Fruit fly (Drosophila melanogaster) whole organism, wandering third instar larva: ENCODE results near the gene Cpr23B.

ENCODE experiments used
- Abd-B ChIP-seq: fragments of >200 bp; optimal IDR thresholded peaks from 2 replicates; lab custom pipeline; 2017; ENCODE audit warnings: missing biosample characterization, missing genetic modification characterization
- CG32264 ChIP-seq: fragments of 200-800 bp; sonication (Bioruptor generic); optimal IDR thresholded peaks from 2 replicates; lab custom pipeline; 2016; ENCODE audit warnings: missing biosample characterization, missing genetic modification characterization
- CG9705 ChIP-seq: fragments of 200-800 bp; sonication (Bioruptor generic); optimal IDR thresholded peaks from 2 replicates; lab custom pipeline; 2018; ENCODE audit warnings: missing biosample characterization, mild to moderate bottlenecking, missing genetic modification characterization
- CrebA ChIP-seq: fragments of 200-800 bp; sonication (Bioruptor generic); optimal IDR thresholded peaks from 2 replicates; lab custom pipeline; 2016; ENCODE audit warnings: missing biosample characterization, mild to moderate bottlenecking, missing genetic modification characterization, borderline replicate concordance
- Dfd ChIP-seq: fragments of >200 bp; optimal IDR thresholded peaks from 2 replicates; lab custom pipeline; 2017; ENCODE audit warnings: missing biosample characterization, missing genetic modification characterization
- Dif ChIP-seq: fragments of 200-275, 200-300 bp; sonication (Bioruptor generic); optimal IDR thresholded peaks from 2 replicates; lab custom pipeline; 2018; ENCODE audit warnings: missing biosample characterization, missing genetic modification characterization; ENCODE audit not compliant: partially characterized antibody
- GATAd ChIP-seq: sonication (Bioruptor generic); optimal IDR thresholded peaks from 2 replicates; lab custom pipeline; 2016; ENCODE audit warnings: missing biosample characterization, missing genetic modification characterization
- HLH106 ChIP-seq: fragments of 200-800 bp; optimal IDR thresholded peaks from 3 replicates; lab custom pipeline; 2019; ENCODE audit warnings: missing biosample characterization, mild to moderate bottlenecking, missing genetic modification characterization, moderate library complexity
- Hnf4 ChIP-seq: fragments of 200-800 bp; sonication (Bioruptor generic); optimal IDR thresholded peaks from 2 replicates; lab custom pipeline; 2016; ENCODE audit warnings: missing biosample characterization, mild to moderate bottlenecking, missing genetic modification characterization
- Hr78 ChIP-seq: fragments of >200 bp; optimal IDR thresholded peaks from 2 replicates; lab custom pipeline; 2017; ENCODE audit warnings: missing biosample characterization, missing genetic modification characterization
- Hr83 ChIP-seq: fragments of 200-300 bp; sonication (Bioruptor generic); optimal IDR thresholded peaks from 2 replicates; lab custom pipeline; 2016; ENCODE audit warnings: missing biosample characterization, mild to moderate bottlenecking, missing genetic modification characterization, moderate library complexity; ENCODE audit not compliant: poor library complexity, severe bottlenecking
- Jra ChIP-seq: sonication (Bioruptor generic); optimal IDR thresholded peaks from 2 replicates; lab custom pipeline; 2016; ENCODE audit warnings: missing biosample characterization, missing genetic modification characterization
- Mio ChIP-seq: sonication (Bioruptor generic); optimal IDR thresholded peaks from 2 replicates; lab custom pipeline; 2016; ENCODE audit warnings: missing biosample characterization, missing genetic modification characterization
- Myc ChIP-seq: fragments of >200 bp; optimal IDR thresholded peaks from 2 replicates; lab custom pipeline; 2017
- N ChIP-seq: fragments of >200 bp; optimal IDR thresholded peaks from 2 replicates; lab custom pipeline; 2018; ENCODE audit warnings: missing biosample characterization, missing external identifiers, missing genetic modification characterization
- OdsH ChIP-seq: fragments of 200-800 bp; sonication (Bioruptor generic); optimal IDR thresholded peaks from 2 replicates; lab custom pipeline; 2016; ENCODE audit warnings: missing biosample characterization, mild to moderate bottlenecking, missing genetic modification characterization
- Rel ChIP-seq, 2 experiments: fragments of 200-800 bp; sonication (Bioruptor generic) in 1 of 2; optimal IDR thresholded peaks; 2 replicates in 1 of 2; 3 replicates in 1 of 2; lab custom pipeline; 2016 to 2019; ENCODE audit warnings: mild to moderate bottlenecking in 2 of 2, missing biosample characterization in 2 of 2, missing genetic modification characterization in 2 of 2, moderate library complexity in 1 of 2
- Sp1 ChIP-seq: fragments of 200-800 bp; sonication (Bioruptor generic); optimal IDR thresholded peaks from 3 replicates; lab custom pipeline; 2019; ENCODE audit warnings: missing biosample characterization, mild to moderate bottlenecking, missing genetic modification characterization, moderate library complexity
- Vsx2 ChIP-seq: fragments of 200-300, 225-300 bp; sonication (Bioruptor generic); optimal IDR thresholded peaks from 2 replicates; lab custom pipeline; 2018; ENCODE audit warnings: missing biosample characterization, missing genetic modification characterization; ENCODE audit not compliant: partially characterized antibody
- br ChIP-seq: fragments of 200-800 bp; sonication (Bioruptor generic); optimal IDR thresholded peaks from 2 replicates; lab custom pipeline; 2016; ENCODE audit warnings: missing biosample characterization, missing genetic modification characterization
- brk ChIP-seq: fragments of 200-800 bp; sonication (Bioruptor generic); optimal IDR thresholded peaks from 2 replicates; lab custom pipeline; 2016; ENCODE audit warnings: missing biosample characterization, mild to moderate bottlenecking, missing genetic modification characterization
- dl ChIP-seq, 2 experiments: fragments of 175-275, 200-275 bp in 1 of 2; fragments of 200-275 bp in 1 of 2; sonication (Bioruptor generic); optimal IDR thresholded peaks; lab custom pipeline; 2018; ENCODE audit warnings: mild to moderate bottlenecking in 2 of 2, missing biosample characterization in 2 of 2, missing genetic modification characterization in 2 of 2, moderate library complexity in 2 of 2; ENCODE audit not compliant: partially characterized antibody in 2 of 2, insufficient read depth in 1 of 2
- dmrt93B ChIP-seq: fragments of 200-800 bp; sonication (Bioruptor generic); optimal IDR thresholded peaks from 2 replicates; lab custom pipeline; 2018; ENCODE audit warnings: missing biosample characterization, mild to moderate bottlenecking, missing genetic modification characterization
- dsf ChIP-seq: sonication (Bioruptor generic); optimal IDR thresholded peaks from 2 replicates; lab custom pipeline; 2016; ENCODE audit warnings: missing biosample characterization, missing genetic modification characterization, borderline replicate concordance
- ey ChIP-seq: fragments of 200-800 bp; sonication (Bioruptor generic); optimal IDR thresholded peaks from 2 replicates; lab custom pipeline; 2016; ENCODE audit warnings: missing biosample characterization, missing genetic modification characterization
- foxo ChIP-seq, 2 experiments: fragments of 200-800 bp; sonication (Bioruptor generic); optimal IDR thresholded peaks; 2 replicates in 1 of 2; 3 replicates in 1 of 2; lab custom pipeline; 2016 to 2017; ENCODE audit warnings: missing biosample characterization in 2 of 2, missing genetic modification characterization in 2 of 2
- fru ChIP-seq: fragments of 200-800 bp; sonication (Bioruptor generic); optimal IDR thresholded peaks from 3 replicates; lab custom pipeline; 2016; ENCODE audit warnings: missing biosample characterization, mild to moderate bottlenecking, missing genetic modification characterization
- h ChIP-seq: fragments of 200-800 bp; sonication (Bioruptor generic); optimal IDR thresholded peaks from 3 replicates; lab custom pipeline; 2016; ENCODE audit warnings: missing biosample characterization, mild to moderate bottlenecking, missing genetic modification characterization
- jim ChIP-seq: fragments of 175-275, 200-325 bp; sonication (Bioruptor generic); optimal IDR thresholded peaks from 2 replicates; lab custom pipeline; 2016; ENCODE audit warnings: missing biosample characterization, mild to moderate bottlenecking, missing genetic modification characterization
- lola ChIP-seq: fragments of >200 bp; optimal IDR thresholded peaks from 2 replicates; lab custom pipeline; 2017; ENCODE audit warnings: missing biosample characterization, missing genetic modification characterization
- pan ChIP-seq: fragments of >200 bp; optimal IDR thresholded peaks from 2 replicates; lab custom pipeline; 2017
- psq ChIP-seq: fragments of 200-800 bp; sonication (Bioruptor generic); optimal IDR thresholded peaks from 3 replicates; lab custom pipeline; 2017; ENCODE audit warnings: missing biosample characterization, mild to moderate bottlenecking, missing genetic modification characterization, moderate library complexity
- rgr ChIP-seq: fragments of 200-800 bp; sonication (Bioruptor generic); optimal IDR thresholded peaks from 3 replicates; lab custom pipeline; 2016; ENCODE audit warnings: missing biosample characterization, mild to moderate bottlenecking, missing genetic modification characterization
- sage ChIP-seq: fragments of 200-800 bp; sonication (Bioruptor generic); optimal IDR thresholded peaks from 2 replicates; lab custom pipeline; 2016; ENCODE audit warnings: missing biosample characterization, mild to moderate bottlenecking, missing genetic modification characterization
- sv ChIP-seq: fragments of 200-800 bp; sonication (Bioruptor generic); optimal IDR thresholded peaks from 3 replicates; lab custom pipeline; 2016; ENCODE audit warnings: missing biosample characterization, missing genetic modification characterization
- tai ChIP-seq: sonication (Bioruptor generic); optimal IDR thresholded peaks from 2 replicates; lab custom pipeline; 2016; ENCODE audit warnings: missing biosample characterization, missing genetic modification characterization
- usp ChIP-seq: fragments of >200 bp; optimal IDR thresholded peaks from 2 replicates; lab custom pipeline; 2017; ENCODE audit warnings: missing biosample characterization, missing genetic modification characterization
- woc ChIP-seq: sonication (Bioruptor generic); optimal IDR thresholded peaks from 2 replicates; lab custom pipeline; 2016; ENCODE audit warnings: missing biosample characterization, mild to moderate bottlenecking, missing genetic modification characterization

The Cpr23B gene

dm6 chr2L:2869008-2869702, 30.9 kb downstream of the Cpr23B start, which contains the start of gene CG8813:
Gene CG8813 (plus strand): TSS chr2L:2869652.
- no peak for TF ChIP-seq sage
- TF ChIP-seq Jra, result no peak
- no peak for TF ChIP-seq usp (GFP tag; lab: Kevin White, UChicago)
- TF ChIP-seq foxo (GFP tag; optimal IDR thresholded peaks at IDR 0.05; lab: Kevin White, UChicago), result no peak
- TF ChIP-seq ey, result no peak
- TF ChIP-seq lola (GFP tag; lab: Kevin White, UChicago), result no peak
- no peak for TF ChIP-seq tai (GFP tag; lab: Kevin White, UChicago)
- TF ChIP-seq dsf (GFP tag; lab: Kevin White, UChicago), result no peak
- TF ChIP-seq Dfd (GFP tag; lab: Kevin White, UChicago), result no peak
- no peak for TF ChIP-seq psq (GFP tag; lab: Kevin White, UChicago)
- TF ChIP-seq CG32264 (GFP tag; lab: Kevin White, UChicago), result no peak
- TF ChIP-seq Hr78 (GFP tag; lab: Kevin White, UChicago), result no peak
- no peak for TF ChIP-seq Hr83 (GFP tag; lab: Kevin White, UChicago)
- no peak for TF ChIP-seq Dif (GFP tag; lab: Kevin White, UChicago)
- TF ChIP-seq, all 38 proteins: peak for 0

DNA sequence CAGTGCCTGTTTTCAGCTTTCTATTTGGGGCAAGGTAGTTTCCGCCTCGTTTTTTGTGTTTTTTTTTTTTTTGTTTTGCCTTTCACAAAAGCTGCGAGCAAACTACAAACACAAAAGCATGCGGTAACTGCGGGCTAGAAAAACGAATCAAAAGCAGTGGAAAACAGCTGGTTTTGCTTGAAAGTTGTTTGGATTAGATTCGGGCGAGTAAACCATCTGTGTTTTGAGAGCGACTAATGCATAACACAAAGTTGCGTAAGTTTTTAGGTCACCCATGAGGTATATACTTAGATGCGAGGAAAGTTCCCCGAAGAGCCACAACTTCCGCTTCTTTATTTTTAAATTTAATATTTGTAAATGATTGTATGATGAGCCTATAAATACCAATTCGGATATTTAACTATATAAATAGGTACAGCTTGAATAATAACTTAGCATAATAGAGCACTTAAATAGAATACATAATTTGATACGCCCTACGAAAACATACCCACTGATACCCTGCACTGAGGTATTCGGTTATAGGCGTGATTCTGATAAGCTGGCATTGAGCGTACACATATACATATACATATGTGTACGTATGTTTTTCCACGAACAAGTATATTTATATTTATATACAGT, 34.2 kb downstream of the Cpr23B start:
- no peak for TF ChIP-seq CrebA (GFP tag; lab: Kevin White, UChicago)
- TF ChIP-seq dsf (GFP tag; lab: Kevin White, UChicago), result no peak
- TF ChIP-seq, all 38 proteins: peak for 0

DNA sequence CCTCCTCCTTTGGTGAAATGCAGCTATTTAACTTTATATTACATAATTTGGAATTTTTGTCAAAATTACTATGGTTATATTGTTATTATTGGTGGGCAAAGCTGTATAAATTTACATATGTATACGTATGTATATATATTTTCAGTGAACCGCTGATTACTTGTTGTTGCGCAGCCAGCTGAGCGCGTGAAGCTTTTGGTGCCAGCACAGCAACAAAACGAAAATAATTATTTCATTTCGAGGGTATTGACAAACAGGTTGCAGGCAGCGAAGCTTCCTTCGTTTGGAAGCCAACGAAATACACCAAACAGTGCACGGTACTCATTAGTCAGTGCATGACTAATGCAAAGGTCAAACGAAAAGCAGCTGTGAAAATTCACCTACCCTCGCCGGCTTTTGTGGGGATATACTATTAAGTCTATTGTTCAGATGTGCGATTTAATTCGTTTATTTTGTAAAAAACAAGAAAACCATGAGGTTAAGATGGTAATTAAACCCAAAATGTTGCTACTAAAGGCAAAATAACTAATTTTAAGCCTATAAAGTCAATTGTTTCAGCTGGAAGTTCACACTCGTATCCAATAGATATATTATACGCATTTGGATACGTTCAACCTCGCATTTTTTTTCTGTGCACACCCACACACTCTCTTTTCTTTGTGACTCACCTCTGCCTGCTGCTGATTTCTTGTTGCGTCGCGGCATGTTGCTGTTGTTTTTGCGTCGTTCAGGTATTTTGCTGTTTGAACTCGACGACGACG, 34.9 kb downstream of the Cpr23B start:
- TF ChIP-seq ey (peak; percentile 33), rgr (peak; percentile 32), jim (GFP tag; lab: Kevin White, UChicago) (no peak), dsf (GFP tag; lab: Kevin White, UChicago) (no peak), tai (GFP tag; lab: Kevin White, UChicago) (no peak), Abd-B (GFP tag; lab: Kevin White, UChicago) (no peak), Dif (GFP tag; lab: Kevin White, UChicago) (no peak), dl (GFP tag; optimal IDR thresholded peaks at IDR 0.05; lab: Kevin White, UChicago; ENCODE audit: insufficient read depth in 1 of 2, partially characterized antibody in 2 of 2) (no peak), GATAd (no peak), Hr78 (GFP tag; lab: Kevin White, UChicago) (no peak), Rel (GFP tag; optimal IDR thresholded peaks at IDR 0.05; lab: Kevin White, UChicago) (no peak), Rel (tag; optimal IDR thresholded peaks at IDR 0.05; lab: Kevin White, UChicago) (no peak), brk (GFP tag; lab: Kevin White, UChicago) (no peak), pan (lab: Kevin White, UChicago) (no peak), Dfd (GFP tag; lab: Kevin White, UChicago) (no peak), CG9705 (GFP tag; lab: Kevin White, UChicago) (no peak), fru (GFP tag; lab: Kevin White, UChicago) (peak; percentile 53), dmrt93B (GFP tag; lab: Kevin White, UChicago) (peak; percentile 5), Mio (GFP tag; lab: Kevin White, UChicago) (no peak), lola (GFP tag; lab: Kevin White, UChicago) (no peak), CrebA (GFP tag; lab: Kevin White, UChicago) (no peak), Jra (peak; percentile 82), h (GFP tag; lab: Kevin White, UChicago) (peak; percentile 60), foxo (GFP tag; optimal IDR thresholded peaks at IDR 0.05; lab: Kevin White, UChicago) (peak in 1 of 2 experiments; percentile 77), Myc (lab: Kevin White, UChicago) (no peak), Sp1 (peak; percentile 45), sv (GFP tag; lab: Kevin White, UChicago) (peak; percentile 32), Hr83 (GFP tag; lab: Kevin White, UChicago) (no peak), OdsH (GFP tag; lab: Kevin White, UChicago) (peak; percentile 46), HLH106 (tag; lab: Kevin White, UChicago) (peak; percentile 44), Vsx2 (GFP tag; lab: Kevin White, UChicago) (no peak), br (peak; percentile 66), usp (GFP tag; lab: Kevin White, UChicago) (no peak), sage (no peak), psq (GFP tag; lab: Kevin White, UChicago) (peak; percentile 32), Hnf4 (GFP tag; lab: Kevin White, UChicago) (peak; percentile 28), CG32264 (GFP tag; lab: Kevin White, UChicago) (no peak), woc (no peak), N (GFP tag; lab: Kevin White, UChicago) (no peak)
